Worm (Caenorhabditis elegans) whole organism, L4 larva: Measurements from ENCODE around the gene anoh-2.

Experiments
- F10B5.3 ChIP-seq: sonication (generic microtip); optimal IDR thresholded peaks from 2 replicates; lab custom pipeline; 2016; ENCODE audit warnings: mild to moderate bottlenecking, missing genetic modification characterization, missing compliant biosample characterization
- T20F7.1 ChIP-seq: fragments of 200-800 bp; sonication (Bioruptor generic); optimal IDR thresholded peaks from 2 replicates; lab custom pipeline; 2018; ENCODE audit warnings: mild to moderate bottlenecking, missing genetic modification characterization, missing compliant biosample characterization
- fkh-10 ChIP-seq: fragments of 150-350 bp; optimal IDR thresholded peaks from 2 replicates; lab custom pipeline; 2014; ENCODE audit warnings: missing biosample characterization, missing genetic modification reagents, missing genetic modification characterization
- lsy-2 ChIP-seq, 2 experiments: fragments of 150-350 bp in 1 of 2; sonication (generic microtip) in 1 of 2; optimal IDR thresholded peaks; 2 replicates each; lab custom pipeline; 2014 to 2017; ENCODE audit warnings: missing biosample characterization in 2 of 2, missing genetic modification characterization in 2 of 2
- nhr-11 ChIP-seq: fragments of 150-350 bp; optimal IDR thresholded peaks from 2 replicates; lab custom pipeline; 2014; ENCODE audit warnings: missing biosample characterization, missing genetic modification characterization
- pha-4 ChIP-seq, 2 experiments: fragments of 150-350 bp in 1 of 2; fragments of 200-800 bp in 1 of 2; sonication (Bioruptor generic) in 1 of 2; IDR thresholded peaks in 1 of 2; optimal IDR thresholded peaks in 1 of 2; 2 replicates each; pipeline versions ENCODE4 v1.3.6 to Lab custom; 2014 to 2022; ENCODE audit warnings: missing genetic modification characterization in 2 of 2, missing genetic modification reagents in 2 of 2, missing biosample characterization in 1 of 2, missing compliant biosample characterization in 1 of 2
- unc-62 ChIP-seq, 3 experiments: fragments of 150-350 bp in 1 of 3; sonication (generic microtip); optimal IDR thresholded peaks in 2 of 3; peaks in 1 of 3; 1 replicate in 1 of 3; 2 replicates in 2 of 3; lab custom pipeline; 2014 to 2017; ENCODE audit warnings: missing biosample characterization in 3 of 3, missing genetic modification characterization in 3 of 3, missing genetic modification reagents in 3 of 3, missing genotype in 1 of 3
- zag-1 ChIP-seq: fragments of 150-350 bp; optimal IDR thresholded peaks from 2 replicates; lab custom pipeline; 2014; ENCODE audit warnings: missing biosample characterization, missing genetic modification characterization

ce11 chrIV:14704155-14704554 is 46.0 kb downstream of the anoh-2 start, which contains the start of gene Y57G11C.40:
- no peak for TF ChIP-seq nhr-11 (tag; lab: Kevin White, UChicago)
- no peak for TF ChIP-seq unc-62 (GFP tag; optimal IDR thresholded peaks at IDR 0.05 in 1 of 2; lab: Kevin White, UChicago)
- no peak for TF ChIP-seq unc-62 (tag; optimal IDR thresholded peaks at IDR 0.05; lab: Kevin White, UChicago)
- no peak for TF ChIP-seq fkh-10 (GFP tag; lab: Kevin White, UChicago)
- TF ChIP-seq pha-4 (GFP tag; IDR thresholded peaks at IDR 0.05; lab: Robert Waterston, UW): no peak
- no peak for TF ChIP-seq pha-4 (tag; optimal IDR thresholded peaks at IDR 0.05; lab: Kevin White, UChicago)
- TF ChIP-seq T20F7.1 (GFP tag; lab: Kevin White, UChicago): no peak
- no peak for TF ChIP-seq zag-1 (tag; lab: Kevin White, UChicago)
- TF ChIP-seq lsy-2 (tag; optimal IDR thresholded peaks at IDR 0.05; lab: Kevin White, UChicago): no peak
- no peak for TF ChIP-seq F10B5.3 (tag; lab: Kevin White, UChicago)
